Fruit fly (Drosophila melanogaster) whole organism, adult: Measurements from ENCODE around the gene CG14223.

Experiments used
- CG11617 ChIP-seq: fragments of 200-800 bp; sonication (Bioruptor generic); optimal IDR thresholded peaks from 2 replicates; lab custom pipeline; 2017; ENCODE audit warnings: mild to moderate bottlenecking, missing biosample characterization, missing genetic modification reagents, missing genetic modification characterization
- CG12768 ChIP-seq: fragments of 200-800 bp; sonication (Bioruptor generic); optimal IDR thresholded peaks from 2 replicates; lab custom pipeline; 2017; ENCODE audit warnings: missing biosample characterization, missing genetic modification characterization, mild to moderate bottlenecking, moderate library complexity, missing genetic modification reagents
- CG14711 ChIP-seq: fragments of 200-800 bp; sonication (Bioruptor generic); optimal IDR thresholded peaks from 2 replicates; lab custom pipeline; 2018; ENCODE audit warnings: missing biosample characterization, mild to moderate bottlenecking, missing genetic modification characterization, moderate library complexity
- CG1620 ChIP-seq: fragments of 200-800 bp; sonication (Bioruptor generic); optimal IDR thresholded peaks from 2 replicates; lab custom pipeline; 2016; ENCODE audit warnings: missing biosample characterization, missing genetic modification characterization
- CG33017 ChIP-seq: fragments of 200-800 bp; sonication (Bioruptor generic); optimal IDR thresholded peaks from 2 replicates; lab custom pipeline; 2018; ENCODE audit warnings: missing biosample characterization, mild to moderate bottlenecking, missing genetic modification characterization, moderate library complexity
- CG5204 ChIP-seq: fragments of 200-800 bp; sonication (Bioruptor generic); optimal IDR thresholded peaks from 2 replicates; lab custom pipeline; 2016; ENCODE audit warnings: missing biosample characterization, missing genetic modification characterization
- CG7045 ChIP-seq: fragments of 200-800 bp; sonication (Bioruptor generic); optimal IDR thresholded peaks from 2 replicates; lab custom pipeline; 2017; ENCODE audit warnings: missing biosample characterization, mild to moderate bottlenecking, missing genetic modification characterization
- CG7101 ChIP-seq: fragments of 200-800 bp; sonication (Bioruptor generic); optimal IDR thresholded peaks from 2 replicates; lab custom pipeline; 2018; ENCODE audit warnings: missing biosample characterization, mild to moderate bottlenecking, missing genetic modification characterization, moderate library complexity
- Clk ChIP-seq: fragments of 200-800 bp; sonication (Bioruptor generic); optimal IDR thresholded peaks from 2 replicates; lab custom pipeline; 2017; ENCODE audit warnings: missing biosample characterization, missing genetic modification characterization
- Crg-1 ChIP-seq: fragments of 200-800 bp; sonication (Bioruptor generic); optimal IDR thresholded peaks from 2 replicates; lab custom pipeline; 2016; ENCODE audit warnings: missing biosample characterization, missing genetic modification characterization
- Hr96 ChIP-seq: fragments of 200-800 bp; sonication (Bioruptor generic); optimal IDR thresholded peaks from 2 replicates; lab custom pipeline; 2016; ENCODE audit warnings: missing biosample characterization, missing genetic modification characterization
- Mnt ChIP-seq: fragments of 200-800 bp; sonication (Bioruptor generic); optimal IDR thresholded peaks from 2 replicates; lab custom pipeline; 2016; ENCODE audit warnings: missing biosample characterization, mild to moderate bottlenecking, missing genetic modification characterization
- bab1 ChIP-seq: fragments of 200-800 bp; sonication (Bioruptor generic); optimal IDR thresholded peaks from 3 replicates; lab custom pipeline; 2019; ENCODE audit warnings: missing biosample characterization, mild to moderate bottlenecking, missing genetic modification characterization, moderate library complexity
- cic ChIP-seq: fragments of 200-800 bp; sonication (Bioruptor generic); optimal IDR thresholded peaks from 2 replicates; lab custom pipeline; 2017; ENCODE audit warnings: missing biosample characterization, mild to moderate bottlenecking, missing genetic modification characterization, moderate library complexity
- cnc ChIP-seq, 2 experiments: fragments of >200 bp; optimal IDR thresholded peaks; 2 replicates each; lab custom pipeline; 2017
- kay ChIP-seq: fragments of 200-800 bp; sonication (Bioruptor generic); peaks from one replicate; lab custom pipeline; 2016; ENCODE audit warnings: missing biosample characterization, missing genetic modification characterization, borderline replicate concordance
- ovo ChIP-seq: fragments of 200-800 bp; sonication (Bioruptor generic); optimal IDR thresholded peaks from 2 replicates; lab custom pipeline; 2016; ENCODE audit warnings: missing biosample characterization, missing genetic modification characterization
- pad ChIP-seq: fragments of 200-800 bp; sonication (Bioruptor generic); optimal IDR thresholded peaks from 3 replicates; lab custom pipeline; 2017; ENCODE audit warnings: missing biosample characterization, missing genetic modification characterization, mild to moderate bottlenecking, moderate library complexity, missing genetic modification reagents
- tj ChIP-seq: fragments of 200-800 bp; sonication (Bioruptor generic); optimal IDR thresholded peaks from 3 replicates; lab custom pipeline; 2017; ENCODE audit warnings: missing biosample characterization, mild to moderate bottlenecking, missing genetic modification characterization, moderate library complexity
- toe ChIP-seq: fragments of 200-800 bp; sonication (Bioruptor generic); optimal IDR thresholded peaks from 2 replicates; lab custom pipeline; 2016; ENCODE audit warnings: missing biosample characterization, missing genetic modification characterization

CG14223 gene

dm6 chrX:19622924-19623323 is 40.8 kb downstream of the CG14223 start, which contains the start of the genes Naa20A and MKP-4:
TSS of gene Naa20A (minus strand) at chrX:19623074.
TSS of gene MKP-4 (plus strand) at chrX:19623114.
- TF ChIP-seq Mnt (GFP tag; lab: Kevin White, UChicago): peak; percentile 39
- no peak for TF ChIP-seq CG12768 (GFP tag; lab: Kevin White, UChicago)

- no peak for TF ChIP-seq Clk
- no peak for TF ChIP-seq CG12768 (GFP tag; lab: Kevin White, UChicago)
- no peak for TF ChIP-seq cic (GFP tag; lab: Kevin White, UChicago)
- TF ChIP-seq toe (GFP tag; lab: Kevin White, UChicago): no peak
- no peak for TF ChIP-seq Crg-1 (GFP tag; lab: Kevin White, UChicago)
- no peak for TF ChIP-seq CG7101 (tag; lab: Kevin White, UChicago)
- no peak for TF ChIP-seq pad (GFP tag; lab: Kevin White, UChicago)
- TF ChIP-seq Hr96 (GFP tag; lab: Kevin White, UChicago): no peak
- no peak for TF ChIP-seq CG11617 (GFP tag; lab: Kevin White, UChicago)
- no peak for TF ChIP-seq CG33017 (tag; lab: Kevin White, UChicago)
- no peak for TF ChIP-seq tj (GFP tag; lab: Kevin White, UChicago)
- TF ChIP-seq kay: no peak
- TF ChIP-seq CG5204 (GFP tag; lab: Kevin White, UChicago): no peak
These were observed 42.6 kb downstream of the CG14223 start, which contains the start of gene CG14221 for dm6 chrX:19621145-19621544. TSS of gene CG14221 (minus strand) at chrX:19621245.

- TF ChIP-seq bab1 (GFP tag; lab: Kevin White, UChicago): peak; percentile 15
- TF ChIP-seq CG12768 (GFP tag; lab: Kevin White, UChicago): no peak
These were observed 45.5 kb downstream of the CG14223 start, which contains the start of the genes Pstk and Tim9b for dm6 chrX:19618183-19618740. TSS of gene Pstk (minus strand) at chrX:19618537. TSS of gene Tim9b (minus strand) at chrX:19618537.

- TF ChIP-seq CG7101 (tag; lab: Kevin White, UChicago) (no peak), ovo (GFP tag; lab: Kevin White, UChicago) (no peak), cic (GFP tag; lab: Kevin White, UChicago) (no peak), CG14711 (tag; lab: Kevin White, UChicago) (no peak), kay (no peak), CG12768 (GFP tag; lab: Kevin White, UChicago) (no peak), CG11617 (GFP tag; lab: Kevin White, UChicago) (peak; percentile 1), Hr96 (GFP tag; lab: Kevin White, UChicago) (no peak), Mnt (GFP tag; lab: Kevin White, UChicago) (peak; percentile 97), cnc (optimal IDR thresholded peaks at IDR 0.05; lab: Kevin White, UChicago) (peak; percentile 73 to 89), toe (GFP tag; lab: Kevin White, UChicago) (no peak), bab1 (GFP tag; lab: Kevin White, UChicago) (peak; percentile 65), CG7045 (GFP tag; lab: Kevin White, UChicago) (no peak), pad (GFP tag; lab: Kevin White, UChicago) (no peak)
These were observed 47.6 kb downstream of the CG14223 start, which contains the start of gene CG14210 for dm6 chrX:19615990-19616663. TSS of gene CG14210 (plus strand) at chrX:19616196.

dm6 chrX:19613473-19613872 is 50.3 kb downstream of the CG14223 start:
- TF ChIP-seq tj (GFP tag; lab: Kevin White, UChicago): peak; percentile 32
- TF ChIP-seq CG11617 (GFP tag; lab: Kevin White, UChicago): peak; percentile 71
- TF ChIP-seq CG12768 (GFP tag; lab: Kevin White, UChicago): no peak
- TF ChIP-seq CG7101 (tag; lab: Kevin White, UChicago): peak; percentile 81
- TF ChIP-seq kay: no peak
- no peak for TF ChIP-seq Clk
- TF ChIP-seq pad (GFP tag; lab: Kevin White, UChicago): peak; percentile 39
- peak; percentile 82 for TF ChIP-seq bab1 (GFP tag; lab: Kevin White, UChicago)
- TF ChIP-seq CG14711 (tag; lab: Kevin White, UChicago): peak; percentile 38
- no peak for TF ChIP-seq toe (GFP tag; lab: Kevin White, UChicago)
- TF ChIP-seq ovo (GFP tag; lab: Kevin White, UChicago): no peak
- no peak for TF ChIP-seq CG7045 (GFP tag; lab: Kevin White, UChicago)
- no peak for TF ChIP-seq cnc (optimal IDR thresholded peaks at IDR 0.05; lab: Kevin White, UChicago)
- no peak for TF ChIP-seq cic (GFP tag; lab: Kevin White, UChicago)
- TF ChIP-seq CG1620 (GFP tag; lab: Kevin White, UChicago): no peak
- no peak for TF ChIP-seq Hr96 (GFP tag; lab: Kevin White, UChicago)
- peak; percentile 68 for TF ChIP-seq Mnt (GFP tag; lab: Kevin White, UChicago)
- TF ChIP-seq CG5204 (GFP tag; lab: Kevin White, UChicago): no peak
- TF ChIP-seq Crg-1 (GFP tag; lab: Kevin White, UChicago): peak; percentile 46
- no peak for TF ChIP-seq CG33017 (tag; lab: Kevin White, UChicago)

- TF ChIP-seq bab1 (GFP tag; lab: Kevin White, UChicago) (no peak), CG7045 (GFP tag; lab: Kevin White, UChicago) (no peak), ovo (GFP tag; lab: Kevin White, UChicago) (no peak), CG1620 (GFP tag; lab: Kevin White, UChicago) (no peak), pad (GFP tag; lab: Kevin White, UChicago) (no peak), CG7101 (tag; lab: Kevin White, UChicago) (no peak), Hr96 (GFP tag; lab: Kevin White, UChicago) (no peak), CG5204 (GFP tag; lab: Kevin White, UChicago) (no peak), Clk (no peak), CG11617 (GFP tag; lab: Kevin White, UChicago) (no peak), CG14711 (tag; lab: Kevin White, UChicago) (no peak), CG33017 (tag; lab: Kevin White, UChicago) (no peak)
These were observed 52.5 kb downstream of the CG14223 start, which contains the start of the genes Shawn and Tyler for dm6 chrX:19611226-19611625. TSS of gene Shawn (plus strand) at chrX:19611526. TSS of gene Tyler (plus strand) at chrX:19611526.
